Fruit fly (Drosophila melanogaster): ENCODE data around the gene CG11741.

DNA sequence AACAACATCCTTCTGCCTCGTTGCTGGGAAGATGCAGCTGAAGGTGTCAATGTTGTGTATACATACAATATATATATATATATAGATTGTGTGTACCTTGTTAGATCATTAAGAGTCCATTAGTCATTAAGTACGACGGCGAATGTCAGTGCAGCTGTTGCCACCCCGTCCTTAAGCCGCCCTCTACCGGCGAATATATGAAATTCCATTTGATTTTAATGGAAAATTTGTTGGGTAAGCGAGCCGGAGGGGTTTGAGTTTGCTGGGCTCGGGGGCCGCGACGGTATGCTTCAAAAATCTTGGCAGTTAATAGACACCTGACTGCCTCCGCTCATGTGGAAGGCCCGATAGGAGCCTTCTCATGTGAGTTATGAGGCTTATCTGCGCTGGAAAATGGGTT lies 44.1 kb downstream of the CG11741 start:
- TF ChIP-seq CG8119 (GFP tag; IDR thresholded peaks at IDR 0.05) (no peak), ss (GFP tag; optimal IDR thresholded peaks at IDR 0.05) (no peak), Hr39 (GFP tag; optimal IDR thresholded peaks at IDR 0.05) (no peak), Ets21C (GFP tag; optimal IDR thresholded peaks at IDR 0.05) (no peak), OdsH (GFP tag; optimal IDR thresholded peaks at IDR 0.05) (no peak), CG16779 (tag; optimal IDR thresholded peaks at IDR 0.05) (no peak), cyc (GFP tag; optimal IDR thresholded peaks at IDR 0.05) (no peak)
